Fruit fly (Drosophila melanogaster) whole organism, embryonic: ENCODE measurements around the gene Rpn9.

Source experiments
- BtbVII ChIP-seq: fragments of 200-800 bp; sonication (Bioruptor generic); optimal IDR thresholded peaks from 3 replicates; lab custom pipeline; 2017; ENCODE audit warnings: missing biosample characterization, mild to moderate bottlenecking, missing genetic modification characterization
- C15 ChIP-seq: fragments of 200-800 bp; sonication (Bioruptor generic); IDR thresholded peaks from 3 replicates; pipeline ENCODE4 v1.3.6; 2022; ENCODE audit warnings: missing biosample characterization, missing genetic modification characterization
- CG10462 ChIP-seq: fragments of 200-800 bp; sonication (Bioruptor generic); optimal IDR thresholded peaks from 2 replicates; lab custom pipeline; 2016; ENCODE audit warnings: missing biosample characterization, missing genetic modification characterization
- CG10543 ChIP-seq: fragments of 200-800 bp; sonication (Bioruptor generic); optimal IDR thresholded peaks from 3 replicates; lab custom pipeline; 2017; ENCODE audit warnings: missing biosample characterization, mild to moderate bottlenecking, missing genetic modification characterization, moderate library complexity
- CG12236 ChIP-seq: fragments of 200-800 bp; sonication (Bioruptor generic); optimal IDR thresholded peaks from 2 replicates; lab custom pipeline; 2016; ENCODE audit warnings: missing biosample characterization, missing genetic modification characterization
- CG12299 ChIP-seq: fragments of 200-800 bp; sonication (Bioruptor generic); optimal IDR thresholded peaks from 2 replicates; lab custom pipeline; 2018; ENCODE audit warnings: missing biosample characterization, mild to moderate bottlenecking, missing genetic modification characterization
- CG14050 ChIP-seq: fragments of 200-800 bp; sonication (Bioruptor generic); IDR thresholded peaks from 3 replicates; pipeline ENCODE4 v1.3.6; 2022; ENCODE audit warnings: missing biosample characterization, missing genetic modification characterization
- CG14860 ChIP-seq: fragments of 200-800 bp; sonication (Bioruptor generic); IDR thresholded peaks from 3 replicates; pipeline ENCODE4 v1.3.6; 2022; ENCODE audit warnings: missing biosample characterization, missing genetic modification characterization; ENCODE audit not compliant: partially characterized antibody
- CG14965 ChIP-seq: fragments of 200-800 bp; sonication (Bioruptor generic); optimal IDR thresholded peaks from 2 replicates; lab custom pipeline; 2016; ENCODE audit warnings: missing biosample characterization, missing genetic modification characterization, borderline replicate concordance
- CG15269 ChIP-seq: fragments of 200-800 bp; sonication (Bioruptor generic); optimal IDR thresholded peaks from 2 replicates; lab custom pipeline; 2018; ENCODE audit warnings: missing biosample characterization, mild to moderate bottlenecking, missing genetic modification characterization, moderate library complexity
- CG15601 ChIP-seq: fragments of 200-800 bp; sonication (Bioruptor generic); optimal IDR thresholded peaks from 3 replicates; lab custom pipeline; 2019; ENCODE audit warnings: missing biosample characterization, mild to moderate bottlenecking, missing genetic modification characterization, moderate library complexity
- CG18476 ChIP-seq: fragments of 200-800 bp; sonication (Bioruptor generic); optimal IDR thresholded peaks from 2 replicates; lab custom pipeline; 2016; ENCODE audit warnings: missing biosample characterization, mild to moderate bottlenecking, missing genetic modification characterization
- CG2116 ChIP-seq: fragments of 200-800 bp; sonication (Bioruptor generic); optimal IDR thresholded peaks from 3 replicates; lab custom pipeline; 2018; ENCODE audit warnings: missing biosample characterization, mild to moderate bottlenecking, missing genetic modification characterization
- CG2199 ChIP-seq: fragments of 200-800 bp; sonication (Bioruptor generic); IDR thresholded peaks from 3 replicates; pipeline ENCODE4 v1.3.6; 2022; ENCODE audit warnings: missing biosample characterization, missing genetic modification characterization
- CG2712 ChIP-seq: fragments of 200-800 bp; optimal IDR thresholded peaks from 3 replicates; lab custom pipeline; 2019; ENCODE audit warnings: missing biosample characterization, mild to moderate bottlenecking, missing genetic modification characterization, moderate library complexity
- CG2875 ChIP-seq: fragments of 200-800 bp; sonication (Bioruptor generic); optimal IDR thresholded peaks from 2 replicates; lab custom pipeline; 2017; ENCODE audit warnings: missing biosample characterization, mild to moderate bottlenecking, missing genetic modification characterization, missing genetic modification reagents
- CG31441 ChIP-seq: fragments of 200-800 bp; sonication (Bioruptor generic); IDR thresholded peaks from 2 replicates; pipeline ENCODE4 v1.3.6; 2022; ENCODE audit warnings: missing biosample characterization, missing genetic modification characterization
- CG34422 ChIP-seq: fragments of 200-800 bp; sonication (Bioruptor generic); IDR thresholded peaks from 3 replicates; pipeline ENCODE4 v1.3.6; 2022; ENCODE audit warnings: missing biosample characterization, missing genetic modification characterization
- CG3726 ChIP-seq: fragments of 200-800 bp; sonication (Bioruptor generic); IDR thresholded peaks from 3 replicates; pipeline ENCODE4, ENCODE4 v1.3.6; 2022; ENCODE audit warnings: missing biosample characterization, missing genetic modification characterization
- CG4404 ChIP-seq: fragments of 200-800 bp; sonication (Bioruptor generic); IDR thresholded peaks from 2 replicates; pipeline ENCODE4 v1.3.6; 2022; ENCODE audit warnings: missing biosample characterization, missing genetic modification characterization
- CG4424 ChIP-seq: fragments of 200-800 bp; sonication (Bioruptor generic); optimal IDR thresholded peaks from 3 replicates; lab custom pipeline; 2016; ENCODE audit warnings: missing biosample characterization, missing genetic modification characterization
- CG4707 ChIP-seq: fragments of 200-800 bp; sonication (Bioruptor generic); optimal IDR thresholded peaks from 2 replicates; lab custom pipeline; 2018; ENCODE audit warnings: missing biosample characterization, mild to moderate bottlenecking, missing genetic modification characterization, moderate library complexity
- CG6813 ChIP-seq: fragments of 200-800 bp; sonication (Bioruptor generic); optimal IDR thresholded peaks from 2 replicates; lab custom pipeline; 2017; ENCODE audit warnings: missing biosample characterization, missing genetic modification characterization, mild to moderate bottlenecking, moderate library complexity, missing genetic modification reagents
- CHES-1-like ChIP-seq: fragments of 200-800 bp; sonication (Bioruptor generic); optimal IDR thresholded peaks from 2 replicates; lab custom pipeline; 2016; ENCODE audit warnings: missing biosample characterization, missing genetic modification characterization
- Dp ChIP-seq: fragments of 200-800 bp; sonication (Bioruptor generic); optimal IDR thresholded peaks from 2 replicates; lab custom pipeline; 2018; ENCODE audit warnings: missing biosample characterization, mild to moderate bottlenecking, missing genetic modification characterization, moderate library complexity
- ERR ChIP-seq: fragments of 200-800 bp; sonication (Bioruptor generic); optimal IDR thresholded peaks from 2 replicates; lab custom pipeline; 2016; ENCODE audit warnings: missing biosample characterization, missing genetic modification characterization
- Fer1 ChIP-seq: fragments of 200-800 bp; sonication (Bioruptor generic); optimal IDR thresholded peaks from 2 replicates; lab custom pipeline; 2017; ENCODE audit warnings: missing biosample characterization, mild to moderate bottlenecking, missing genetic modification characterization
- Fer2 ChIP-seq: fragments of 200-800 bp; sonication (Bioruptor generic); optimal IDR thresholded peaks from 2 replicates; lab custom pipeline; 2018; ENCODE audit warnings: missing biosample characterization, mild to moderate bottlenecking, missing genetic modification characterization, moderate library complexity
- H15 ChIP-seq: fragments of 200-800 bp; sonication (Bioruptor generic); IDR thresholded peaks from 3 replicates; pipeline ENCODE4 v1.3.6; 2022; ENCODE audit warnings: missing biosample characterization, missing genetic modification characterization
- H2.0 ChIP-seq: fragments of 200-800 bp; sonication (Bioruptor generic); IDR thresholded peaks from 2 replicates; pipeline ENCODE4 v1.3.6; 2022; ENCODE audit warnings: missing biosample characterization, missing genetic modification characterization
- HLH54F ChIP-seq: fragments of 200-800 bp; sonication (Bioruptor generic); optimal IDR thresholded peaks from 3 replicates; lab custom pipeline; 2016; ENCODE audit warnings: missing biosample characterization, missing genetic modification characterization
- Hr78 ChIP-seq, 2 experiments: fragments of 200-800 bp in 1 of 2; fragments of >200 bp in 1 of 2; sonication (Bioruptor generic) in 1 of 2; optimal IDR thresholded peaks; 2 replicates each; lab custom pipeline; 2017 to 2019; ENCODE audit warnings: missing biosample characterization in 2 of 2, missing genetic modification characterization in 2 of 2, mild to moderate bottlenecking in 1 of 2, moderate library complexity in 1 of 2
- Nf-YA ChIP-seq: fragments of 200-800 bp; sonication (Bioruptor generic); IDR thresholded peaks from 2 replicates; pipeline ENCODE4 v1.3.6; 2022; ENCODE audit warnings: missing biosample characterization, missing genetic modification characterization
- NfI ChIP-seq: fragments of 200-800 bp; sonication (Bioruptor generic); optimal IDR thresholded peaks from 3 replicates; lab custom pipeline; 2018; ENCODE audit warnings: missing biosample characterization, mild to moderate bottlenecking, missing genetic modification characterization, moderate library complexity
- TFAM ChIP-seq: fragments of 200-800 bp; sonication (Bioruptor generic); optimal IDR thresholded peaks from 2 replicates; lab custom pipeline; 2017; ENCODE audit warnings: missing biosample characterization, missing genetic modification characterization, inconsistent platforms
- Taf1 ChIP-seq: fragments of 200-800 bp; sonication (Bioruptor generic); IDR thresholded peaks from 2 replicates; pipeline ENCODE4 v1.3.6; 2022; ENCODE audit warnings: missing biosample characterization, missing genetic modification characterization
- aop ChIP-seq: fragments of 200-800 bp; sonication (Bioruptor generic); IDR thresholded peaks from 2 replicates; pipeline ENCODE4 v1.3.6; 2022; ENCODE audit warnings: missing biosample characterization, missing genetic modification characterization
- btn ChIP-seq: fragments of 200-800 bp; sonication (Bioruptor generic); optimal IDR thresholded peaks from 2 replicates; lab custom pipeline; 2016; ENCODE audit warnings: missing biosample characterization, missing genetic modification characterization
- emc ChIP-seq: fragments of 200-800 bp; sonication (Bioruptor generic); optimal IDR thresholded peaks from 2 replicates; lab custom pipeline; 2016; ENCODE audit warnings: missing biosample characterization, missing genetic modification characterization
- fd3F ChIP-seq: fragments of 200-800 bp; sonication (Bioruptor generic); optimal IDR thresholded peaks from 2 replicates; lab custom pipeline; 2018; ENCODE audit warnings: missing biosample characterization, mild to moderate bottlenecking, missing genetic modification characterization, moderate library complexity
- lola ChIP-seq, 3 experiments: fragments of >200 bp in 2 of 3; fragments of 200-800 bp in 1 of 3; sonication (Bioruptor generic) in 1 of 3; optimal IDR thresholded peaks; 2 replicates each; lab custom pipeline; 2017 to 2019; ENCODE audit warnings: missing biosample characterization in 3 of 3, missing genetic modification characterization in 3 of 3, mild to moderate bottlenecking in 1 of 3, moderate library complexity in 1 of 3
- lov ChIP-seq, 2 experiments: fragments of 200-800 bp in 1 of 2; fragments of >200 bp in 1 of 2; sonication (Bioruptor generic) in 1 of 2; IDR thresholded peaks in 1 of 2; optimal IDR thresholded peaks in 1 of 2; 2 replicates in 1 of 2; 3 replicates in 1 of 2; pipeline versions ENCODE4 v1.3.6 to Lab custom; 2017 to 2022; ENCODE audit warnings: missing biosample characterization in 1 of 2, missing genetic modification characterization in 1 of 2
- mirr ChIP-seq: fragments of 200-800 bp; sonication (Bioruptor generic); optimal IDR thresholded peaks from 3 replicates; lab custom pipeline; 2018; ENCODE audit warnings: missing biosample characterization, mild to moderate bottlenecking, missing genetic modification characterization
- pho ChIP-seq: fragments of 200-800 bp; sonication (Bioruptor generic); optimal IDR thresholded peaks from 2 replicates; lab custom pipeline; 2016; ENCODE audit warnings: missing biosample characterization, missing genetic modification characterization
- row ChIP-seq: fragments of 200-800 bp; sonication (Bioruptor generic); IDR thresholded peaks from 3 replicates; pipeline ENCODE4 v1.3.6; 2022; ENCODE audit warnings: missing biosample characterization, missing genetic modification characterization
- schlank ChIP-seq: fragments of 200-800 bp; sonication (Bioruptor generic); optimal IDR thresholded peaks from 2 replicates; lab custom pipeline; 2018; ENCODE audit warnings: missing biosample characterization, mild to moderate bottlenecking, missing genetic modification characterization
- sisA ChIP-seq: fragments of 200-800 bp; sonication (Bioruptor generic); IDR thresholded peaks from 2 replicates; pipeline ENCODE4 v1.3.6; 2022; ENCODE audit warnings: missing biosample characterization, missing genetic modification characterization
- sug ChIP-seq: fragments of 200-800 bp; optimal IDR thresholded peaks from 2 replicates; lab custom pipeline; 2019; ENCODE audit warnings: missing biosample characterization, mild to moderate bottlenecking, missing genetic modification characterization, moderate library complexity
- tap ChIP-seq: fragments of 200-800 bp; optimal IDR thresholded peaks from 3 replicates; lab custom pipeline; 2019; ENCODE audit warnings: missing biosample characterization, mild to moderate bottlenecking, missing genetic modification characterization, moderate library complexity
- tx ChIP-seq: fragments of 200-800 bp; sonication (Bioruptor generic); optimal IDR thresholded peaks from 2 replicates; lab custom pipeline; 2016; ENCODE audit warnings: missing biosample characterization, missing genetic modification characterization

The Rpn9 gene

dm6 chr3R:23726740-23727139, 6.5 kb downstream of the Rpn9 start (continued):
- TF ChIP-seq CG3726 (GFP tag; lab: Robert Waterston, UW) = no peak
- TF ChIP-seq Fer2 = peak; percentile 45
- peak; percentile 65 for TF ChIP-seq CG6813 (GFP tag; lab: Kevin White, UChicago)
- 0 out of 3 replicates have a peak, but pooled peaks have one; percentile 50 for TF ChIP-seq C15 (GFP tag; lab: Robert Waterston, UW)
- peak; percentile 72 for TF ChIP-seq sisA (GFP tag; lab: Robert Waterston, UW)
- TF ChIP-seq CG4707 (GFP tag; lab: Kevin White, UChicago) = no peak
- TF ChIP-seq schlank (tag; lab: Kevin White, UChicago) = peak; percentile 72
- peak; percentile 31 for TF ChIP-seq CG2116 (GFP tag; lab: Kevin White, UChicago)
- TF ChIP-seq tap (tag; lab: Kevin White, UChicago) = peak; percentile 63
- TF ChIP-seq CG4404 (GFP tag; lab: Robert Waterston, UW) = peak; percentile 57
- no peak for TF ChIP-seq CG2875 (GFP tag; lab: Kevin White, UChicago)
- peak; percentile 80 for TF ChIP-seq H2.0 (GFP tag; lab: Robert Waterston, UW)
- TF ChIP-seq Hr78 (GFP tag; optimal IDR thresholded peaks at IDR 0.05; lab: Kevin White, UChicago) = no peak
- peak; percentile 77 for TF ChIP-seq CG31441
- TF ChIP-seq CG15269 (tag; lab: Kevin White, UChicago) = peak; percentile 84
- peak; percentile 49 for TF ChIP-seq CG10462
- peak; percentile 13 for TF ChIP-seq sug (tag; lab: Kevin White, UChicago)
- TF ChIP-seq aop (GFP tag; lab: Robert Waterston, UW) = no peak
- TF ChIP-seq lola (GFP tag; optimal IDR thresholded peaks at IDR 0.05; lab: Kevin White, UChicago) = no peak
- TF ChIP-seq CHES-1-like (GFP tag; lab: Kevin White, UChicago) = peak; percentile 58
- TF ChIP-seq emc (GFP tag; lab: Kevin White, UChicago) = no peak
- peak; percentile 65 for TF ChIP-seq NfI (GFP tag; lab: Kevin White, UChicago)
- peak; percentile 12 for TF ChIP-seq mirr (GFP tag; lab: Kevin White, UChicago)
- TF ChIP-seq CG14050 (GFP tag; lab: Robert Waterston, UW) = peak; percentile 67
- TF ChIP-seq H15 = peak; percentile 60; the same call in 1 of the 3 replicates
- TF ChIP-seq CG18476 (GFP tag; lab: Kevin White, UChicago) = peak; percentile 65
- no peak for TF ChIP-seq CG15601 (tag; lab: Kevin White, UChicago)
- TF ChIP-seq tx (GFP tag; lab: Kevin White, UChicago) = peak; percentile 64
- TF ChIP-seq CG12236 = no peak
- no peak for TF ChIP-seq Dp
- peak; percentile 77 for TF ChIP-seq fd3F (GFP tag; lab: Kevin White, UChicago)
- peak; percentile 64 for TF ChIP-seq CG4424 (GFP tag; lab: Kevin White, UChicago)
- TF ChIP-seq pho = peak; percentile 78
- TF ChIP-seq row (GFP tag; lab: Robert Waterston, UW) = peak; percentile 87
- TF ChIP-seq Nf-YA (GFP tag; lab: Robert Waterston, UW) = peak; percentile 55
- TF ChIP-seq Taf1 (GFP tag; lab: Robert Waterston, UW) = peak; percentile 70; the same call in 1 of the 2 replicates
- peak; percentile 73 for TF ChIP-seq HLH54F (GFP tag; lab: Kevin White, UChicago)
- TF ChIP-seq btn (GFP tag; lab: Kevin White, UChicago) = peak; percentile 1
- peak; percentile 83 for TF ChIP-seq BtbVII (GFP tag; lab: Kevin White, UChicago)
- no peak for TF ChIP-seq CG2199
- no peak; the same call in 2 of the 3 replicates for TF ChIP-seq CG34422
- peak; percentile 90 for TF ChIP-seq Fer1 (GFP tag; lab: Kevin White, UChicago)
- no peak for TF ChIP-seq TFAM (GFP tag; lab: Kevin White, UChicago)
- TF ChIP-seq CG14860 (GFP tag; lab: Robert Waterston, UW) = no peak
- no peak for TF ChIP-seq lov (optimal IDR thresholded peaks at IDR 0.05; lab: Kevin White, UChicago)
- TF ChIP-seq lov (GFP tag; IDR thresholded peaks at IDR 0.05; lab: Robert Waterston, UW) = no peak
- TF ChIP-seq CG14965 (GFP tag; lab: Kevin White, UChicago) = no peak
- TF ChIP-seq ERR (GFP tag; lab: Kevin White, UChicago) = peak; percentile 47
- TF ChIP-seq CG10543 (GFP tag; lab: Kevin White, UChicago) = no peak
- TF ChIP-seq CG12299 = peak; percentile 37
- peak; percentile 77 for TF ChIP-seq CG2712 (tag; lab: Kevin White, UChicago)
